Fruit fly (Drosophila melanogaster) whole organism, embryonic: ENCODE measurements around the gene CG5973.
A peak's percentile ranks its signal among the peaks of the same experiment; 100 is the strongest.

Experiments
- Ada2b ChIP-seq: fragments of 200-800 bp; sonication (Bioruptor generic); IDR thresholded peaks from 2 replicates; pipeline ENCODE4 v1.3.6; 2022; ENCODE audit warnings: missing biosample characterization, missing genetic modification characterization
- Asciz ChIP-seq: fragments of 200-800 bp; sonication (Bioruptor generic); optimal IDR thresholded peaks from 2 replicates; lab custom pipeline; 2017; ENCODE audit warnings: missing biosample characterization, mild to moderate bottlenecking, missing genetic modification characterization, missing genetic modification reagents
- Atf3 ChIP-seq: fragments of 200-800 bp; sonication (Bioruptor generic); optimal IDR thresholded peaks from 3 replicates; lab custom pipeline; 2016; ENCODE audit warnings: missing biosample characterization, missing genetic modification characterization
- C15 ChIP-seq: fragments of 200-800 bp; sonication (Bioruptor generic); IDR thresholded peaks from 3 replicates; pipeline ENCODE4 v1.3.6; 2022; ENCODE audit warnings: missing biosample characterization, missing genetic modification characterization
- CG11093 ChIP-seq: fragments of 200-800 bp; sonication (Bioruptor generic); IDR thresholded peaks from 3 replicates; pipeline ENCODE4 v1.3.6; 2022; ENCODE audit warnings: missing biosample characterization, missing genetic modification characterization
- CG11723 ChIP-seq: fragments of 200-800 bp; sonication (Bioruptor generic); optimal IDR thresholded peaks from 2 replicates; lab custom pipeline; 2017; ENCODE audit warnings: missing biosample characterization, mild to moderate bottlenecking, missing genetic modification characterization
- CG13123 ChIP-seq: fragments of 200-800 bp; sonication (Bioruptor generic); optimal IDR thresholded peaks from 2 replicates; lab custom pipeline; 2016; ENCODE audit warnings: missing biosample characterization, missing genetic modification characterization
- CG13894 ChIP-seq: fragments of 200-800 bp; sonication (Bioruptor generic); optimal IDR thresholded peaks from 3 replicates; lab custom pipeline; 2018; ENCODE audit warnings: missing biosample characterization, mild to moderate bottlenecking, missing genetic modification characterization, moderate library complexity
- CG14860 ChIP-seq: fragments of 200-800 bp; sonication (Bioruptor generic); IDR thresholded peaks from 3 replicates; pipeline ENCODE4 v1.3.6; 2022; ENCODE audit warnings: missing biosample characterization, missing genetic modification characterization; ENCODE audit not compliant: partially characterized antibody
- CG1529 ChIP-seq: fragments of 200-800 bp; sonication (Bioruptor generic); optimal IDR thresholded peaks from 3 replicates; lab custom pipeline; 2018; ENCODE audit warnings: missing biosample characterization, missing genetic modification characterization
- CG15601 ChIP-seq: fragments of 200-800 bp; sonication (Bioruptor generic); optimal IDR thresholded peaks from 3 replicates; lab custom pipeline; 2019; ENCODE audit warnings: missing biosample characterization, mild to moderate bottlenecking, missing genetic modification characterization, moderate library complexity
- CG17912 ChIP-seq: fragments of 200-800 bp; sonication (Bioruptor generic); optimal IDR thresholded peaks from 2 replicates; lab custom pipeline; 2018; ENCODE audit warnings: missing biosample characterization, mild to moderate bottlenecking, missing genetic modification characterization
- CG3065 ChIP-seq: fragments of 200-800 bp; sonication (Bioruptor generic); optimal IDR thresholded peaks from 2 replicates; lab custom pipeline; 2016; ENCODE audit warnings: missing biosample characterization, missing genetic modification characterization
- CG32772 ChIP-seq: fragments of 200-800 bp; sonication (Bioruptor generic); IDR thresholded peaks from 2 replicates; pipeline ENCODE4 v1.3.6; 2022; ENCODE audit warnings: missing biosample characterization, missing genetic modification characterization
- CG34422 ChIP-seq: fragments of 200-800 bp; sonication (Bioruptor generic); IDR thresholded peaks from 3 replicates; pipeline ENCODE4 v1.3.6; 2022; ENCODE audit warnings: missing biosample characterization, missing genetic modification characterization
- CG3726 ChIP-seq: fragments of 200-800 bp; sonication (Bioruptor generic); IDR thresholded peaks from 3 replicates; pipeline ENCODE4, ENCODE4 v1.3.6; 2022; ENCODE audit warnings: missing biosample characterization, missing genetic modification characterization
- CG4328 ChIP-seq: fragments of 200-800 bp; sonication (Bioruptor generic); optimal IDR thresholded peaks from 3 replicates; lab custom pipeline; 2017; ENCODE audit warnings: missing biosample characterization, missing genetic modification reagents, missing genetic modification characterization
- CG6654 ChIP-seq: fragments of 200-800 bp; sonication (Bioruptor generic); optimal IDR thresholded peaks from 2 replicates; lab custom pipeline; 2017; ENCODE audit warnings: missing biosample characterization, mild to moderate bottlenecking, missing genetic modification characterization
- CG6813 ChIP-seq: fragments of 200-800 bp; sonication (Bioruptor generic); optimal IDR thresholded peaks from 2 replicates; lab custom pipeline; 2017; ENCODE audit warnings: missing biosample characterization, missing genetic modification characterization, mild to moderate bottlenecking, moderate library complexity, missing genetic modification reagents
- CG8089 ChIP-seq: fragments of 200-800 bp; sonication (Bioruptor generic); optimal IDR thresholded peaks from 3 replicates; lab custom pipeline; 2016; ENCODE audit warnings: missing biosample characterization, missing genetic modification characterization
- CG8388 ChIP-seq: fragments of 200-800 bp; sonication (Bioruptor generic); optimal IDR thresholded peaks from 2 replicates; lab custom pipeline; 2019; ENCODE audit warnings: missing biosample characterization, mild to moderate bottlenecking, missing genetic modification characterization, moderate library complexity
- CG8478 ChIP-seq: fragments of >200 bp; optimal IDR thresholded peaks from 2 replicates; lab custom pipeline; 2018
- CG9797 ChIP-seq: fragments of 200-800 bp; sonication (Bioruptor generic); optimal IDR thresholded peaks from 3 replicates; lab custom pipeline; 2018; ENCODE audit warnings: missing biosample characterization, mild to moderate bottlenecking, missing genetic modification characterization
- D19A ChIP-seq: fragments of 200-800 bp; optimal IDR thresholded peaks from 3 replicates; lab custom pipeline; 2019; ENCODE audit warnings: missing biosample characterization, mild to moderate bottlenecking, missing genetic modification characterization, moderate library complexity
- Dbx ChIP-seq: fragments of 200-800 bp; sonication (Bioruptor generic); IDR thresholded peaks from 3 replicates; pipeline ENCODE4 v1.3.6; 2022; ENCODE audit warnings: missing biosample characterization, missing genetic modification characterization
- Gsc ChIP-seq: fragments of 200-800 bp; sonication (Bioruptor generic); IDR thresholded peaks from 2 replicates; pipeline ENCODE4 v1.3.6; 2022; ENCODE audit warnings: missing biosample characterization, missing genetic modification characterization
- H2.0 ChIP-seq: fragments of 200-800 bp; sonication (Bioruptor generic); IDR thresholded peaks from 2 replicates; pipeline ENCODE4 v1.3.6; 2022; ENCODE audit warnings: missing biosample characterization, missing genetic modification characterization
- Hr78 ChIP-seq, 2 experiments: fragments of 200-800 bp in 1 of 2; fragments of >200 bp in 1 of 2; sonication (Bioruptor generic) in 1 of 2; optimal IDR thresholded peaks; 2 replicates each; lab custom pipeline; 2017 to 2019; ENCODE audit warnings: missing biosample characterization in 2 of 2, missing genetic modification characterization in 2 of 2, mild to moderate bottlenecking in 1 of 2, moderate library complexity in 1 of 2
- Kr ChIP-seq: fragments of 200-800 bp; sonication (Bioruptor generic); optimal IDR thresholded peaks from 2 replicates; lab custom pipeline; 2017; ENCODE audit warnings: missing biosample characterization, mild to moderate bottlenecking, missing genetic modification characterization
- Meics ChIP-seq: fragments of 200-800 bp; sonication (Bioruptor generic); optimal IDR thresholded peaks from 2 replicates; lab custom pipeline; 2017; ENCODE audit warnings: missing biosample characterization, mild to moderate bottlenecking, missing genetic modification characterization
- Myb ChIP-seq: fragments of 200-800 bp; sonication (Bioruptor generic); optimal IDR thresholded peaks from 2 replicates; lab custom pipeline; 2016; ENCODE audit warnings: missing biosample characterization, missing genetic modification characterization
- Sry-β ChIP-seq: fragments of 200-800 bp; sonication (Bioruptor generic); optimal IDR thresholded peaks from 2 replicates; lab custom pipeline; 2018; ENCODE audit warnings: missing biosample characterization, mild to moderate bottlenecking, missing genetic modification characterization, moderate library complexity
- YL-1 ChIP-seq: fragments of 200-800 bp; sonication (Bioruptor generic); optimal IDR thresholded peaks from 3 replicates; lab custom pipeline; 2017; ENCODE audit warnings: missing biosample characterization, mild to moderate bottlenecking, missing genetic modification characterization
- bigmax ChIP-seq: fragments of 200-800 bp; sonication (Bioruptor generic); optimal IDR thresholded peaks from 2 replicates; lab custom pipeline; 2018; ENCODE audit warnings: missing biosample characterization, mild to moderate bottlenecking, missing genetic modification characterization
- btn ChIP-seq: fragments of 200-800 bp; sonication (Bioruptor generic); optimal IDR thresholded peaks from 2 replicates; lab custom pipeline; 2016; ENCODE audit warnings: missing biosample characterization, missing genetic modification characterization
- ftz-f1 ChIP-seq: fragments of 200-800 bp; sonication (Bioruptor generic); optimal IDR thresholded peaks from 2 replicates; lab custom pipeline; 2016; ENCODE audit warnings: missing biosample characterization, missing genetic modification characterization
- fu2 ChIP-seq: fragments of 200-800 bp; sonication (Bioruptor generic); optimal IDR thresholded peaks from 2 replicates; lab custom pipeline; 2016; ENCODE audit warnings: missing biosample characterization, missing genetic modification characterization
- ken ChIP-seq: fragments of 200-800 bp; sonication (Bioruptor generic); IDR thresholded peaks from 3 replicates; pipeline ENCODE4 v1.3.6; 2022; ENCODE audit warnings: missing biosample characterization, missing genetic modification characterization
- kni ChIP-seq: fragments of 200-800 bp; sonication (Bioruptor generic); optimal IDR thresholded peaks from 3 replicates; lab custom pipeline; 2017; ENCODE audit warnings: mild to moderate bottlenecking, missing biosample characterization, missing genetic modification reagents, missing genetic modification characterization
- lov ChIP-seq, 2 experiments: fragments of 200-800 bp in 1 of 2; fragments of >200 bp in 1 of 2; sonication (Bioruptor generic) in 1 of 2; IDR thresholded peaks in 1 of 2; optimal IDR thresholded peaks in 1 of 2; 2 replicates in 1 of 2; 3 replicates in 1 of 2; pipeline versions ENCODE4 v1.3.6 to Lab custom; 2017 to 2022; ENCODE audit warnings: missing biosample characterization in 1 of 2, missing genetic modification characterization in 1 of 2
- mirr ChIP-seq: fragments of 200-800 bp; sonication (Bioruptor generic); optimal IDR thresholded peaks from 3 replicates; lab custom pipeline; 2018; ENCODE audit warnings: missing biosample characterization, mild to moderate bottlenecking, missing genetic modification characterization
- psq ChIP-seq: fragments of 200-800 bp; sonication (Bioruptor generic); optimal IDR thresholded peaks from 2 replicates; lab custom pipeline; 2017; ENCODE audit warnings: missing biosample characterization, missing genetic modification characterization
- schlank ChIP-seq: fragments of 200-800 bp; sonication (Bioruptor generic); optimal IDR thresholded peaks from 2 replicates; lab custom pipeline; 2018; ENCODE audit warnings: missing biosample characterization, mild to moderate bottlenecking, missing genetic modification characterization
- slbo ChIP-seq: fragments of 200-800 bp; sonication (Bioruptor generic); IDR thresholded peaks from 2 replicates; pipeline ENCODE4 v1.3.6; 2022; ENCODE audit warnings: missing biosample characterization, missing genetic modification characterization
- stwl ChIP-seq: fragments of 200-800 bp; sonication (Bioruptor generic); optimal IDR thresholded peaks from 3 replicates; lab custom pipeline; 2018; ENCODE audit warnings: missing biosample characterization, mild to moderate bottlenecking, missing genetic modification characterization, moderate library complexity
- tll ChIP-seq, 2 experiments: fragments of 200-800 bp in 1 of 2; fragments of >200 bp in 1 of 2; sonication (Bioruptor generic) in 1 of 2; optimal IDR thresholded peaks; 2 replicates each; lab custom pipeline; 2017 to 2019; ENCODE audit warnings: missing biosample characterization in 2 of 2, missing genetic modification characterization in 2 of 2, mild to moderate bottlenecking in 1 of 2, moderate library complexity in 1 of 2
- wek ChIP-seq: fragments of 200-800 bp; sonication (Bioruptor generic); optimal IDR thresholded peaks from 3 replicates; lab custom pipeline; 2018; ENCODE audit warnings: missing biosample characterization, mild to moderate bottlenecking, missing genetic modification characterization, moderate library complexity
- zfh2 ChIP-seq: fragments of 200-800 bp; sonication (Bioruptor generic); optimal IDR thresholded peaks from 2 replicates; lab custom pipeline; 2016; ENCODE audit warnings: missing biosample characterization, missing genetic modification characterization

The CG5973 gene

dm6 chr2L:7436492-7437324 lies 584 bp upstream of the CG5973 start (continued):
- TF ChIP-seq CG9797 (GFP tag; lab: Kevin White, UChicago) (no peak), slbo (GFP tag; lab: Robert Waterston, UW) (peak; percentile 82), tll (GFP tag; optimal IDR thresholded peaks at IDR 0.05; lab: Kevin White, UChicago) (no peak), ftz-f1 (GFP tag; lab: Kevin White, UChicago) (peak; percentile 80), ken (GFP tag; lab: Robert Waterston, UW) (no peak), Dbx (peak; percentile 83), lov (optimal IDR thresholded peaks at IDR 0.05; lab: Kevin White, UChicago) (no peak), lov (GFP tag; IDR thresholded peaks at IDR 0.05; lab: Robert Waterston, UW) (peak; percentile 61; the same call in 1 of the 3 replicates), CG8478 (lab: Kevin White, UChicago) (no peak), Sry-β (GFP tag; lab: Kevin White, UChicago) (no peak), CG13894 (tag; lab: Kevin White, UChicago) (peak; percentile 67), YL-1 (GFP tag; lab: Kevin White, UChicago) (peak; percentile 49), CG11093 (GFP tag; lab: Robert Waterston, UW) (peak; percentile 57; the same call in 1 of the 3 replicates), fu2 (GFP tag; lab: Kevin White, UChicago) (peak; percentile 48), CG4328 (GFP tag; lab: Kevin White, UChicago) (peak; percentile 72), CG3726 (peak; percentile 66; the same call in 1 of the 3 replicates), Meics (GFP tag; lab: Kevin White, UChicago) (peak; percentile 77), CG17912 (GFP tag; lab: Kevin White, UChicago) (peak; percentile 88), CG3065 (GFP tag; lab: Kevin White, UChicago) (peak; percentile 33), CG1529 (GFP tag; lab: Kevin White, UChicago) (peak; percentile 46), CG8089 (GFP tag; lab: Kevin White, UChicago) (peak; percentile 54), Ada2b (peak; percentile 37; the same call in 1 of the 2 replicates), C15 (GFP tag; lab: Robert Waterston, UW) (peak; percentile 70; the same call in 1 of the 3 replicates), CG11723 (GFP tag; lab: Kevin White, UChicago) (peak; percentile 39), Hr78 (GFP tag; optimal IDR thresholded peaks at IDR 0.05; lab: Kevin White, UChicago) (no peak), Kr (GFP tag; lab: Kevin White, UChicago) (no peak), psq (peak; percentile 57), Myb (peak; percentile 69), D19A (tag; lab: Kevin White, UChicago) (no peak), Atf3 (peak; percentile 27), mirr (peak; percentile 94), stwl (no peak), CG13123 (peak; percentile 79), CG6813 (GFP tag; lab: Kevin White, UChicago) (peak; percentile 77), Gsc (no peak), btn (GFP tag; lab: Kevin White, UChicago) (peak; percentile 48), CG6654 (GFP tag; lab: Kevin White, UChicago) (no peak), CG34422 (GFP tag; lab: Robert Waterston, UW) (peak; percentile 62; the same call in 1 of the 3 replicates), CG15601 (tag; lab: Kevin White, UChicago) (peak; percentile 73), CG32772 (GFP tag; lab: Robert Waterston, UW) (0 out of 2 replicates have a peak, but pooled peaks have one; percentile 7), kni (GFP tag; lab: Kevin White, UChicago) (peak; percentile 58), zfh2 (peak; percentile 70), bigmax (GFP tag; lab: Kevin White, UChicago) (peak; percentile 12), wek (GFP tag; lab: Kevin White, UChicago) (peak; percentile 85), Asciz (peak; percentile 79), CG8388 (peak; percentile 3), schlank (tag; lab: Kevin White, UChicago) (peak; percentile 86), H2.0 (peak; percentile 62), CG14860 (GFP tag; lab: Robert Waterston, UW) (no peak)
